Worm (Caenorhabditis elegans) whole organism, young adult: ENCODE results near the gene hil-6.

Experiments used
- B0019.2 ChIP-seq: fragments of 200-800 bp; sonication (Bioruptor generic); conservative IDR thresholded peaks from 2 replicates; pipeline ENCODE4 v1.3.6; 2022; ENCODE audit warnings: missing genetic modification reagents, missing genetic modification characterization, missing compliant biosample characterization
- B0261.1 ChIP-seq: sonication (generic microtip); optimal IDR thresholded peaks from 2 replicates; lab custom pipeline; 2016; ENCODE audit warnings: mild to moderate bottlenecking, missing genetic modification characterization, moderate library complexity, missing compliant biosample characterization
- F23B12.7 ChIP-seq: sonication (generic microtip); optimal IDR thresholded peaks from 2 replicates; lab custom pipeline; 2017; ENCODE audit warnings: missing genetic modification characterization, mild to moderate bottlenecking, missing compliant biosample characterization, antibody characterized with exemption, moderate library complexity; ENCODE audit not compliant: insufficient read depth
- F52B5.7 ChIP-seq: sonication (generic microtip); optimal IDR thresholded peaks from 2 replicates; lab custom pipeline; 2016; ENCODE audit warnings: mild to moderate bottlenecking, missing genetic modification characterization, missing compliant biosample characterization
- F55B11.4 ChIP-seq: sonication (generic microtip); optimal IDR thresholded peaks from 2 replicates; lab custom pipeline; 2016; ENCODE audit warnings: missing compliant biosample characterization, missing genetic modification characterization, borderline replicate concordance; ENCODE audit not compliant: insufficient read depth
- F57A8.1 ChIP-seq: fragments of 200-800 bp; sonication (Bioruptor generic); optimal IDR thresholded peaks from 2 replicates; lab custom pipeline; 2018; ENCODE audit warnings: mild to moderate bottlenecking, missing genetic modification characterization, moderate library complexity, missing compliant biosample characterization
- K11D2.4 ChIP-seq: fragments of 200-800 bp; sonication (Bioruptor generic); IDR thresholded peaks from 2 replicates; pipeline ENCODE4 v1.3.6; 2022; ENCODE audit warnings: missing genetic modification reagents, missing genetic modification characterization, missing compliant biosample characterization
- Y53G8AR.9 ChIP-seq: fragments of 200-800 bp; sonication (Bioruptor generic); conservative IDR thresholded peaks from 2 replicates; pipeline ENCODE4 v1.3.6; 2022; ENCODE audit warnings: missing genetic modification reagents, missing genetic modification characterization, missing compliant biosample characterization
- Y56A3A.18 ChIP-seq: fragments of 200-800 bp; sonication (Bioruptor generic); IDR thresholded peaks from 2 replicates; pipeline ENCODE4 v1.3.6; 2022; ENCODE audit warnings: missing genetic modification reagents, missing genetic modification characterization, missing compliant biosample characterization
- ama-1 ChIP-seq, 3 experiments: fragments of 150-350 bp in 1 of 3; sonication (generic microtip) in 2 of 3; optimal IDR thresholded peaks; 2 replicates each; lab custom pipeline; 2014 to 2018; ENCODE audit warnings: missing biosample characterization in 2 of 3, missing genetic modification characterization in 2 of 3, missing genetic modification reagents in 2 of 3
- cebp-1 ChIP-seq, 2 experiments: fragments of 200-800 bp in 1 of 2; sonication (Bioruptor generic) in 1 of 2; sonication (generic microtip) in 1 of 2; IDR thresholded peaks in 1 of 2; optimal IDR thresholded peaks in 1 of 2; 2 replicates each; pipeline versions ENCODE4 v1.3.6 to Lab custom; 2017 to 2022; ENCODE audit warnings: missing compliant biosample characterization in 2 of 2, missing genetic modification characterization in 2 of 2, mild to moderate bottlenecking in 1 of 2, missing genetic modification reagents in 1 of 2, moderate library complexity in 1 of 2
- ceh-58 ChIP-seq: fragments of 200-800 bp; sonication (Bioruptor generic); IDR thresholded peaks from 2 replicates; pipeline ENCODE4 v1.3.6; 2022; ENCODE audit warnings: missing genetic modification characterization, missing compliant biosample characterization
- die-1 ChIP-seq: sonication (generic microtip); optimal IDR thresholded peaks from 2 replicates; lab custom pipeline; 2016; ENCODE audit warnings: missing genotype, mild to moderate bottlenecking, missing genetic modification characterization, missing compliant biosample characterization
- dpff-1 ChIP-seq: sonication (generic microtip); optimal IDR thresholded peaks from 2 replicates; lab custom pipeline; 2017; ENCODE audit warnings: mild to moderate bottlenecking, missing genetic modification characterization, missing compliant biosample characterization
- egl-18 ChIP-seq: fragments of 200-800 bp; sonication (Bioruptor generic); IDR thresholded peaks from 2 replicates; pipeline ENCODE4 v1.3.6; 2022; ENCODE audit warnings: missing genetic modification reagents, missing genetic modification characterization, missing compliant biosample characterization
- egrh-3 ChIP-seq: fragments of 200-800 bp; sonication (Bioruptor generic); IDR thresholded peaks from 2 replicates; pipeline ENCODE4 v1.3.6; 2022; ENCODE audit warnings: missing genetic modification reagents, missing genetic modification characterization, missing compliant biosample characterization
- ekl-4 ChIP-seq: fragments of 200-800 bp; sonication (Bioruptor generic); IDR thresholded peaks from 2 replicates; pipeline ENCODE4 v1.3.6; 2022; ENCODE audit warnings: missing genetic modification reagents, missing genetic modification characterization, missing compliant biosample characterization
- fkh-3 ChIP-seq: sonication (generic microtip); optimal IDR thresholded peaks from 2 replicates; lab custom pipeline; 2016; ENCODE audit warnings: mild to moderate bottlenecking, missing genetic modification characterization, missing compliant biosample characterization
- him-1 ChIP-seq: sonication (generic microtip); optimal IDR thresholded peaks from 2 replicates; lab custom pipeline; 2016; ENCODE audit warnings: missing genotype, missing genetic modification reagents, missing genetic modification characterization, missing compliant biosample characterization
- hlh-26 ChIP-seq: fragments of 200-800 bp; sonication (Bioruptor generic); conservative IDR thresholded peaks from 2 replicates; pipeline ENCODE4 v1.3.6; 2022; ENCODE audit warnings: missing genetic modification reagents, missing genetic modification characterization, missing compliant biosample characterization
- hmg-1.2 ChIP-seq: fragments of 200-800 bp; sonication (Bioruptor generic); IDR thresholded peaks from 2 replicates; pipeline ENCODE4 v1.3.6; 2022; ENCODE audit warnings: missing genetic modification reagents, missing genetic modification characterization, missing compliant biosample characterization
- hsf-1 ChIP-seq: fragments of 200-800 bp; sonication (Bioruptor generic); IDR thresholded peaks from 2 replicates; pipeline ENCODE4 v1.3.6; 2022; ENCODE audit warnings: missing genetic modification reagents, missing genetic modification characterization, missing compliant biosample characterization
- lin-26 ChIP-seq: fragments of 200-800 bp; sonication (Bioruptor generic); IDR thresholded peaks from 2 replicates; pipeline ENCODE4 v1.3.6; 2022; ENCODE audit warnings: missing genetic modification reagents, missing genetic modification characterization, missing compliant biosample characterization
- madf-3 ChIP-seq: fragments of 200-800 bp; sonication (Bioruptor generic); IDR thresholded peaks from 2 replicates; pipeline ENCODE4 v1.3.6; 2022; ENCODE audit warnings: missing genetic modification reagents, missing genetic modification characterization, missing compliant biosample characterization
- mes-4 ChIP-seq: sonication (generic microtip); optimal IDR thresholded peaks from 2 replicates; lab custom pipeline; 2016; ENCODE audit warnings: missing genotype, missing genetic modification characterization, missing compliant biosample characterization
- nfya-1 ChIP-seq: sonication (generic microtip); optimal IDR thresholded peaks from 2 replicates; lab custom pipeline; 2017; ENCODE audit warnings: antibody characterized with exemption, missing compliant biosample characterization, missing genetic modification characterization, borderline replicate concordance; ENCODE audit not compliant: insufficient read depth
- nhr-80 ChIP-seq: sonication (generic microtip); optimal IDR thresholded peaks from 2 replicates; lab custom pipeline; 2016; ENCODE audit warnings: missing genetic modification characterization, missing compliant biosample characterization
- pbrm-1 ChIP-seq: fragments of 200-800 bp; sonication (Bioruptor generic); IDR thresholded peaks from 2 replicates; pipeline ENCODE4 v1.3.6; 2022; ENCODE audit warnings: missing genetic modification reagents, missing genetic modification characterization, missing compliant biosample characterization
- rpc-1 ChIP-seq, 2 experiments: fragments of 150-350 bp in 1 of 2; sonication (generic microtip) in 1 of 2; optimal IDR thresholded peaks; 2 replicates each; lab custom pipeline; 2014 to 2018; ENCODE audit warnings: missing biosample characterization in 1 of 2, missing genetic modification characterization in 1 of 2, missing genetic modification reagents in 1 of 2, missing genotype in 1 of 2
- sdz-38 ChIP-seq: sonication (generic microtip); optimal IDR thresholded peaks from 2 replicates; lab custom pipeline; 2016; ENCODE audit warnings: missing genotype, missing genetic modification characterization, missing compliant biosample characterization
- snpc-4 ChIP-seq, 5 experiments: fragments of 150-350 bp in 1 of 5; sonication (generic microtip) in 4 of 5; optimal IDR thresholded peaks; 2 replicates each; lab custom pipeline; 2014 to 2018; ENCODE audit warnings: missing genetic modification characterization in 5 of 5, missing biosample characterization in 3 of 5, antibody characterized with exemption in 2 of 5, mild to moderate bottlenecking in 2 of 5, missing compliant biosample characterization in 2 of 5, missing genotype in 2 of 5, moderate library complexity in 2 of 5, missing genetic modification reagents in 1 of 5
- tbx-9 ChIP-seq: sonication (generic microtip); optimal IDR thresholded peaks from 2 replicates; lab custom pipeline; 2016; ENCODE audit warnings: borderline replicate concordance, missing genetic modification characterization, inconsistent platforms, missing compliant biosample characterization
- tlf-1 ChIP-seq: fragments of 200-800 bp; sonication (Bioruptor generic); optimal IDR thresholded peaks from 2 replicates; lab custom pipeline; 2018; ENCODE audit warnings: mild to moderate bottlenecking, missing genetic modification characterization, missing compliant biosample characterization
- zfh-2 ChIP-seq: fragments of 200-800 bp; sonication (Bioruptor generic); conservative IDR thresholded peaks from 2 replicates; pipeline ENCODE4 v1.3.6; 2022; ENCODE audit warnings: missing genetic modification reagents, missing genetic modification characterization, missing compliant biosample characterization
- ztf-3 ChIP-seq: fragments of 200-800 bp; sonication (Bioruptor generic); optimal IDR thresholded peaks from 2 replicates; lab custom pipeline; 2018; ENCODE audit warnings: mild to moderate bottlenecking, missing genetic modification characterization, missing compliant biosample characterization

Gene hil-6

DNA sequence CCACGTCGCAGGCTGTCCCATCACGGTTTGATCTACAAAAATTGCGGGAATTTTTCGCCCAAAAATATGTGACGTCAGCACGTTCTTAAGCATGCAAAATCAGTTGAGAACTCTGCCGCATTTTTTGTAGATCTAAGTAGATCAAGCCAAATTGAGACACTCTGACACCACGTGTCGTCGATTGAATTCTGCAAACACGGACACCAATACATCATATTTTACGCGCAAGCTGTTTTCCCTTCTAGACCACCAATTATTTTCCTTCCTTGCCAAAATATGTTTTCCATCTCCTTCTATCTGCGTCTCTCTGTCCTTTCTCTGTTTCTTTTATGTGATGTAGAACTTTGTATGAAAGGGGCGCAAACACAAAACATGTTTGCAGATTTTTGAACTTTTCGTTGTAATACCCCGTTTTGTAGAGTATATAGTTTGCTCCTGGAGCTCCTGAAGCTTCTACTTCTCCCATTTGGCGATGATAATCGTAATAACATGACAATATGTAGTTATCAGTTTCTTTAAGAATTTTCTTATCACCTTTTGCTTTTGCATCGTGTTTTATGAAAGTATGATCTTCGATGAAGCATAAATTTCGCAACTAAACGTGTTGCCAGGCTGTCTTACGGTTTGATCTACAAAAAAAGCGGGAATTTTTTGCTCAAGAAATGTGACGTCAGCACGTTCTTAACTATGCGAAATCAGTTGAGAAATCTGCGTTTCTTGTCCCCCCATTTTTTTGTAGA, 24.6 kb upstream of the hil-6 start:
- peak; percentile 60 for TF ChIP-seq nhr-80
- TF ChIP-seq cebp-1 (GFP tag; IDR thresholded peaks at IDR 0.05; lab: Robert Waterston, UW), result no peak; the same call in 1 of the 2 replicates
- TF ChIP-seq cebp-1 (tag; optimal IDR thresholded peaks at IDR 0.05; lab: Kevin White, UChicago), result peak; percentile 61
- no peak for TF ChIP-seq pbrm-1

DNA sequence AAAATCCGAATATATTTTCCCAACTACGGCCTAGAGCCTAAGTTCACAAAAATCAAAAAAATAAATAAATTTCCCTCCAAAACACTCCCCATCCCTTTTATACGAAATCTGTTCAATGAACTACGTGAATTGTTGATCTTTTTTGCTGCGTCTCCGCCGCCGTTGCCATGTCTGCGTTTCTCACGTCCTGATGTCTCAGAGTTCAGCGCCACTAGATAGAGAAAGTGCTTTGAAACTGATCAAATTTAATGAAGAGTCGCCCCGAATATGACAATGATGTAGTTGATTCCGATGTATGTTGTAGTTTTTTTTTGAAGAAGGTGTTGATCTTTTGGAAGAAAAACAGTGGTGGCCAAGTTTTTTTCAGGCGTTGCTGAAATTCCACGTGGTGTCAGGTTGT, 22.9 kb upstream of the hil-6 start:
- no peak for TF ChIP-seq nfya-1 (tag; lab: Kevin White, UChicago)
- no peak for TF ChIP-seq Y56A3A.18 (GFP tag; lab: Robert Waterston, UW)
- TF ChIP-seq mes-4 (tag; lab: Kevin White, UChicago), result no peak
- no peak for TF ChIP-seq F57A8.1 (GFP tag; lab: Kevin White, UChicago)

ce11 chrV:2053509-2053908, 22.2 kb upstream of the hil-6 start, which contains the start of gene comt-5:
Gene comt-5, minus strand, starts transcription at chrV:2053609.
- TF ChIP-seq die-1 (tag; lab: Kevin White, UChicago) (no peak), Y53G8AR.9 (GFP tag; lab: Robert Waterston, UW) (no peak)

DNA sequence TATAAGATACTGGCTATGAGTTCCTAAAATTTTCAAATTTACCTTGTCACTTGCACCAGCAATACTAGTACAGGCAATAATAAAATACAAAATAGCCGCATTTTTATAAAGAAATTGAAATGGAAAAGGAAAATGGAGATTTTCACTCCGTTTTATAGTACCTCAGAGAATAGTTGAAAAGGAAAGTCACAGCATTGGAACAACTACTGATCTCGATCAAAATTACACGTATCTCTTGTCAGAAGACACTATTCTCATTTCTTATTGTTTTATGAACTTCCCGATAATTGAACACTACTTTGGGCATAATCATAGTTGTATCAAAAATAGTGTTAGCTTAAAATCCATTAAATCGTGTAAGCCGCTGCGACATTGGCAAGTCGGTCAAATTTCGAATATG, 20.2 kb upstream of the hil-6 start, which contains the start of gene Y40B10A.11:
Gene Y40B10A.11, minus strand, starts transcription at position 101 of the 400 bp plus-strand sequence.
- no peak for TF ChIP-seq K11D2.4 (GFP tag; lab: Robert Waterston, UW)
- no peak for TF ChIP-seq sdz-38
- no peak for TF ChIP-seq B0019.2
- TF ChIP-seq F57A8.1 (GFP tag; lab: Kevin White, UChicago), result no peak
- no peak for TF ChIP-seq fkh-3 (tag; lab: Kevin White, UChicago)
- no peak for TF ChIP-seq hmg-1.2 (GFP tag; lab: Robert Waterston, UW)
- TF ChIP-seq tbx-9 (tag; lab: Kevin White, UChicago), result no peak
- no peak for TF ChIP-seq egl-18
- no peak for TF ChIP-seq F23B12.7
- TF ChIP-seq tlf-1 (GFP tag; lab: Kevin White, UChicago), result no peak

DNA sequence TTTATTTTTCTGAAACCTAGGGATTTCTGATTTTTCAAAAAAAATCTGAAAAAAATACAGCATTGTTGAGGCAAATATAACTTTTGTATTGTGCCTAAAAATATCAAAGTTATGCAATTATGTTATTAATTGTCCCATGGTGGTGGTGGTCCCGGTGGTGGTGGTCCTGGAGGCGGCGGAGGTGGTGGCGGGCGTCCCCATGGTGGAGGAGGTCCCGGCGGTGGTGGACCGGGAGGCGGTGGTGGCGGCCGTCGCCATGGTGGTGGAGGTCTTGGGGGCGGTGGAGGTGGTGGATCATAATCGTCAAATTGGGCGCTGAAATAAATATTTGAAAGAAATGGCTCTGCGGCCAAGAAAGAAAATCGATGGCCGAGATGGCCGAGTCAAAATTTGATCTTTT, 19.4 kb upstream of the hil-6 start:
- 0 out of 2 replicates have a peak, but pooled peaks have one; percentile 28 for TF ChIP-seq egl-18
- TF ChIP-seq egrh-3 (GFP tag; lab: Robert Waterston, UW), result peak; percentile 97
- TF ChIP-seq F52B5.7, result no peak
- 0 out of 2 replicates have a peak, but pooled peaks have one; percentile 8 for TF ChIP-seq hsf-1
- 0 out of 2 replicates have a peak, but pooled peaks have one; percentile 48 for TF ChIP-seq lin-26 (GFP tag; lab: Robert Waterston, UW)
- 0 out of 2 replicates have a peak, but pooled peaks have one; percentile 38 for TF ChIP-seq madf-3
- TF ChIP-seq zfh-2 (GFP tag; lab: Robert Waterston, UW), result peak; percentile 93
- TF ChIP-seq mes-4 (tag; lab: Kevin White, UChicago), result no peak

DNA sequence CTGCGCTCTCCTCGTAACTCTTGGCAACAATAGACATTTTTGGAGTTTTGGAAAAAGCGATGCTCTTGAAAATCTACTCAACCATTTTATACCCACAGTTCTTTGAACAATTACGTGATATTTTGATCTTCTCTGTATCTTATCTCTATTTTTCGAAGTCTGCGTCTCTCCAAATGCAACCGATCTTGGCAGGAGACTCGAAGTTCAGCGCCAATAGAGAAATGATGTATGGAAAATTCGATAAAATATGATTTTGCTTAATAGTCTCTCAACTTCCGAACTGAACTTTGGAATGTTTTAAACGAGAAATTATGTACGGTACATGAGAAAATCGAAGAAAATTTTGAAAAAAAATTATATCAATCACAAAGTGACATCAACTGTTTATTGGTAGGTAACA, 18.8 kb upstream of the hil-6 start, which contains the start of gene comt-4:
Gene comt-4, minus strand, starts transcription at position 50 of the 400 bp plus-strand sequence.
- TF ChIP-seq nhr-80 (peak; percentile 31), ceh-58 (GFP tag; lab: Robert Waterston, UW) (no peak)

ce11 chrV:2045956-2046355, 14.6 kb upstream of the hil-6 start, which contains the start of gene Y40B10A.5:
Gene Y40B10A.5, minus strand, starts transcription at chrV:2046056.
- no peak for TF ChIP-seq ztf-3 (GFP tag; lab: Kevin White, UChicago)
- no peak for TF ChIP-seq B0261.1 (tag; lab: Kevin White, UChicago)
- no peak for TF ChIP-seq dpff-1 (tag; lab: Kevin White, UChicago)
- no peak for TF ChIP-seq mes-4 (tag; lab: Kevin White, UChicago)
- TF ChIP-seq hlh-26 (GFP tag; lab: Robert Waterston, UW), result no peak
- no peak for TF ChIP-seq F55B11.4
- no peak for TF ChIP-seq rpc-1 (optimal IDR thresholded peaks at IDR 0.05; lab: Kevin White, UChicago)
- no peak for TF ChIP-seq rpc-1 (tag; optimal IDR thresholded peaks at IDR 0.05; lab: Kevin White, UChicago)
- TF ChIP-seq him-1 (tag; lab: Kevin White, UChicago), result no peak
- no peak for TF ChIP-seq ekl-4 (GFP tag; lab: Robert Waterston, UW)
- no peak for TF ChIP-seq snpc-4 (GFP tag; optimal IDR thresholded peaks at IDR 0.05; lab: Kevin White, UChicago)
- TF ChIP-seq snpc-4 (tag; optimal IDR thresholded peaks at IDR 0.05; lab: Kevin White, UChicago), result no peak
- no peak for TF ChIP-seq egrh-3 (GFP tag; lab: Robert Waterston, UW)
- TF ChIP-seq ama-1 (optimal IDR thresholded peaks at IDR 0.05; lab: Kevin White, UChicago), result no peak
- no peak for TF ChIP-seq ama-1 (GFP tag; optimal IDR thresholded peaks at IDR 0.05; lab: Kevin White, UChicago)
